Fruit fly (Drosophila melanogaster) whole organism, adult: ENCODE data around the gene CG10097.

Experiments used
- CG11617 ChIP-seq: fragments of 200-800 bp; sonication (Bioruptor generic); optimal IDR thresholded peaks from 2 replicates; lab custom pipeline; 2017; ENCODE audit warnings: mild to moderate bottlenecking, missing biosample characterization, missing genetic modification reagents, missing genetic modification characterization
- CG12768 ChIP-seq: fragments of 200-800 bp; sonication (Bioruptor generic); optimal IDR thresholded peaks from 2 replicates; lab custom pipeline; 2017; ENCODE audit warnings: missing biosample characterization, missing genetic modification characterization, mild to moderate bottlenecking, moderate library complexity, missing genetic modification reagents
- CG14711 ChIP-seq: fragments of 200-800 bp; sonication (Bioruptor generic); optimal IDR thresholded peaks from 2 replicates; lab custom pipeline; 2018; ENCODE audit warnings: missing biosample characterization, mild to moderate bottlenecking, missing genetic modification characterization, moderate library complexity
- CG1620 ChIP-seq: fragments of 200-800 bp; sonication (Bioruptor generic); optimal IDR thresholded peaks from 2 replicates; lab custom pipeline; 2016; ENCODE audit warnings: missing biosample characterization, missing genetic modification characterization
- CG33017 ChIP-seq: fragments of 200-800 bp; sonication (Bioruptor generic); optimal IDR thresholded peaks from 2 replicates; lab custom pipeline; 2018; ENCODE audit warnings: missing biosample characterization, mild to moderate bottlenecking, missing genetic modification characterization, moderate library complexity
- CG5204 ChIP-seq: fragments of 200-800 bp; sonication (Bioruptor generic); optimal IDR thresholded peaks from 2 replicates; lab custom pipeline; 2016; ENCODE audit warnings: missing biosample characterization, missing genetic modification characterization
- CG7045 ChIP-seq: fragments of 200-800 bp; sonication (Bioruptor generic); optimal IDR thresholded peaks from 2 replicates; lab custom pipeline; 2017; ENCODE audit warnings: missing biosample characterization, mild to moderate bottlenecking, missing genetic modification characterization
- CG7101 ChIP-seq: fragments of 200-800 bp; sonication (Bioruptor generic); optimal IDR thresholded peaks from 2 replicates; lab custom pipeline; 2018; ENCODE audit warnings: missing biosample characterization, mild to moderate bottlenecking, missing genetic modification characterization, moderate library complexity
- Clk ChIP-seq: fragments of 200-800 bp; sonication (Bioruptor generic); optimal IDR thresholded peaks from 2 replicates; lab custom pipeline; 2017; ENCODE audit warnings: missing biosample characterization, missing genetic modification characterization
- Crg-1 ChIP-seq: fragments of 200-800 bp; sonication (Bioruptor generic); optimal IDR thresholded peaks from 2 replicates; lab custom pipeline; 2016; ENCODE audit warnings: missing biosample characterization, missing genetic modification characterization
- Hr96 ChIP-seq: fragments of 200-800 bp; sonication (Bioruptor generic); optimal IDR thresholded peaks from 2 replicates; lab custom pipeline; 2016; ENCODE audit warnings: missing biosample characterization, missing genetic modification characterization
- Mnt ChIP-seq: fragments of 200-800 bp; sonication (Bioruptor generic); optimal IDR thresholded peaks from 2 replicates; lab custom pipeline; 2016; ENCODE audit warnings: missing biosample characterization, mild to moderate bottlenecking, missing genetic modification characterization
- bab1 ChIP-seq: fragments of 200-800 bp; sonication (Bioruptor generic); optimal IDR thresholded peaks from 3 replicates; lab custom pipeline; 2019; ENCODE audit warnings: missing biosample characterization, mild to moderate bottlenecking, missing genetic modification characterization, moderate library complexity
- cic ChIP-seq: fragments of 200-800 bp; sonication (Bioruptor generic); optimal IDR thresholded peaks from 2 replicates; lab custom pipeline; 2017; ENCODE audit warnings: missing biosample characterization, mild to moderate bottlenecking, missing genetic modification characterization, moderate library complexity
- cnc ChIP-seq, 2 experiments: fragments of >200 bp; optimal IDR thresholded peaks; 2 replicates each; lab custom pipeline; 2017
- kay ChIP-seq: fragments of 200-800 bp; sonication (Bioruptor generic); peaks from one replicate; lab custom pipeline; 2016; ENCODE audit warnings: missing biosample characterization, missing genetic modification characterization, borderline replicate concordance
- ovo ChIP-seq: fragments of 200-800 bp; sonication (Bioruptor generic); optimal IDR thresholded peaks from 2 replicates; lab custom pipeline; 2016; ENCODE audit warnings: missing biosample characterization, missing genetic modification characterization
- pad ChIP-seq: fragments of 200-800 bp; sonication (Bioruptor generic); optimal IDR thresholded peaks from 3 replicates; lab custom pipeline; 2017; ENCODE audit warnings: missing biosample characterization, missing genetic modification characterization, mild to moderate bottlenecking, moderate library complexity, missing genetic modification reagents
- tj ChIP-seq: fragments of 200-800 bp; sonication (Bioruptor generic); optimal IDR thresholded peaks from 3 replicates; lab custom pipeline; 2017; ENCODE audit warnings: missing biosample characterization, mild to moderate bottlenecking, missing genetic modification characterization, moderate library complexity
- toe ChIP-seq: fragments of 200-800 bp; sonication (Bioruptor generic); optimal IDR thresholded peaks from 2 replicates; lab custom pipeline; 2016; ENCODE audit warnings: missing biosample characterization, missing genetic modification characterization

CG10097 gene

DNA sequence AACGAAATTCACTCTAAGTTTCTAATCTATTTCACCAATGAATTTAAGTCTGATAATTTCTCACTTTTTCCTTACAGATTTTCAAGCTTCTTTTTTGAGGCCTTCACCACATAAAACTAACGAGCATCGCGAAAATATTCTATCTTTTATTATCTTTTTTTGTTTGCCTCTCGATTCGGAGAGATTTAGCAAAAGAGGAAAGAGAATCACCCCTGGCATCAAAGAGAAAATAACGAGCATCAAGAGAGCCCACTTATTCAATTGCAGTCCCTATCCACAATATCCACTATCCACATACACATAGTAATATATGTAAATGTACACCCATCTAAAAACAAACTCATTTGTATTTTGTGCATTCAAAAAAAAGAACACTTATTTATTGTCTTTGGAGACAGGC is 28.3 kb downstream of the CG10097 start, which contains the start of gene GstD9:
Gene GstD9, minus strand, starts transcription at position 101 of the 400 bp plus-strand sequence.
- TF ChIP-seq Clk (GFP tag; lab: Kevin White, UChicago) (no peak), CG5204 (no peak), CG14711 (no peak), Mnt (GFP tag; lab: Kevin White, UChicago) (no peak), CG11617 (GFP tag; lab: Kevin White, UChicago) (no peak), CG33017 (tag; lab: Kevin White, UChicago) (no peak), bab1 (GFP tag; lab: Kevin White, UChicago) (no peak), cnc (optimal IDR thresholded peaks at IDR 0.05; lab: Kevin White, UChicago) (no peak), toe (no peak), CG1620 (GFP tag; lab: Kevin White, UChicago) (no peak), kay (GFP tag; lab: Kevin White, UChicago) (no peak), pad (GFP tag; lab: Kevin White, UChicago) (no peak), Hr96 (no peak), CG7045 (GFP tag; lab: Kevin White, UChicago) (no peak)

- TF ChIP-seq cic (GFP tag; lab: Kevin White, UChicago): peak; percentile 26
- TF ChIP-seq tj: no peak
- peak; percentile 8 for TF ChIP-seq kay (GFP tag; lab: Kevin White, UChicago)
Measured at dm6 chr3R:12365887-12366286, 29.9 kb downstream of the CG10097 start.

- TF ChIP-seq pad (GFP tag; lab: Kevin White, UChicago) (no peak), CG11617 (GFP tag; lab: Kevin White, UChicago) (no peak), cic (GFP tag; lab: Kevin White, UChicago) (no peak), ovo (GFP tag; lab: Kevin White, UChicago) (no peak), bab1 (GFP tag; lab: Kevin White, UChicago) (no peak), CG7101 (no peak), Clk (GFP tag; lab: Kevin White, UChicago) (no peak), CG7045 (GFP tag; lab: Kevin White, UChicago) (no peak), Crg-1 (GFP tag; lab: Kevin White, UChicago) (no peak), CG14711 (no peak), CG1620 (GFP tag; lab: Kevin White, UChicago) (no peak), Mnt (GFP tag; lab: Kevin White, UChicago) (no peak), CG5204 (no peak), CG12768 (GFP tag; lab: Kevin White, UChicago) (no peak), Hr96 (no peak), kay (GFP tag; lab: Kevin White, UChicago) (no peak), toe (no peak), CG33017 (tag; lab: Kevin White, UChicago) (no peak), tj (no peak)
Measured at dm6 chr3R:12365264-12365840, 30.4 kb downstream of the CG10097 start, which contains the start of gene GstD10. Gene GstD10, minus strand, starts transcription at chr3R:12365735.

dm6 chr3R:12364580-12364979 is 31.2 kb downstream of the CG10097 start, which contains the start of gene Tim17a1:
Gene Tim17a1, minus strand, starts transcription at chr3R:12364680.
- TF ChIP-seq toe (no peak), CG1620 (GFP tag; lab: Kevin White, UChicago) (no peak), CG7045 (GFP tag; lab: Kevin White, UChicago) (no peak), CG14711 (no peak), Clk (GFP tag; lab: Kevin White, UChicago) (no peak), cnc (optimal IDR thresholded peaks at IDR 0.05; lab: Kevin White, UChicago) (no peak)

DNA sequence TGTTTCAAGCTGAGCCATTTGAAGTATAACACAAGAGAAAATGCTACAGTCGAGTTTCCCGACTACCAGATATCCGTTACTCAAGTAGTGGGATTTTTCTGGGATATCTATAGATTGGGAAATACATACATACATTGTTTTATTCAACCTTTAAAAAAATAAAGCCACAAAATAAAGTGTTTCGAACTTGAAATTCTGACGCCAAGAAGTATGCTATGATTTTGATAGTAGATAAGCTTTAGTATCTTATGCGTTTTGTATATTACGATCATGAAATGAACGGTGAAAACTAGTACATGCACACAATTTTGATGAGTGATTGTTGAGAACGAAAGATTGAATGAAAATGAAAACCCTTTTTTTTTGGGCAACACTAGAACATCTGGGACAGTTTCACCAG is 32.2 kb downstream of the CG10097 start:
- no peak for TF ChIP-seq toe
- no peak for TF ChIP-seq cic (GFP tag; lab: Kevin White, UChicago)
- TF ChIP-seq bab1 (GFP tag; lab: Kevin White, UChicago): peak; percentile 16

- TF ChIP-seq toe (no peak), Mnt (GFP tag; lab: Kevin White, UChicago) (no peak), kay (GFP tag; lab: Kevin White, UChicago) (no peak), CG1620 (GFP tag; lab: Kevin White, UChicago) (no peak), CG14711 (no peak), Clk (GFP tag; lab: Kevin White, UChicago) (no peak), cic (GFP tag; lab: Kevin White, UChicago) (no peak), CG7101 (no peak), Crg-1 (GFP tag; lab: Kevin White, UChicago) (no peak), CG33017 (tag; lab: Kevin White, UChicago) (no peak), tj (no peak), cnc (optimal IDR thresholded peaks at IDR 0.05; lab: Kevin White, UChicago) (no peak), ovo (GFP tag; lab: Kevin White, UChicago) (no peak), CG12768 (GFP tag; lab: Kevin White, UChicago) (no peak), CG7045 (GFP tag; lab: Kevin White, UChicago) (no peak), pad (GFP tag; lab: Kevin White, UChicago) (no peak), bab1 (GFP tag; lab: Kevin White, UChicago) (no peak), Hr96 (no peak)
Measured at dm6 chr3R:12361962-12362497, 33.8 kb downstream of the CG10097 start.

DNA sequence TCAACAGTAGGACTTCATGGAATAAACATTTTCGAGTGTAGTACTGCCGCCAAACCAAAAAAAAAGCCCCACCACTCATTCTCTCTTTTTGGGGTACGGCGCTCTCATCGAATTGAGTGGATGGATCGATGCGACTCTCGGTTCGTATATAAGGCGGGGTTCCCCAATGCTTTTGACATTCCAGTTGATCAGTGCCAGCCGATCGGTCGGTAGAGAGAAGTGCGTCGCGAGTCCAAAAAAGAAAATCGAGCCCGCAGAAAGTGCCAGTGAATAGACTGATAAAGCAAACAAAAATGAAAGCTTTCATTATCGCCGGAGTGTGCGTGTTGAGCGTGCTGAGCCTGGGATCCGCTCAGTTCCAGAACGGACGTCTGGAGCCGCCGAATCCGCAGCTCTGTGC is 35.9 kb downstream of the CG10097 start, which contains the start of gene CG4115:
Gene CG4115, plus strand, starts transcription at position 172 of the 400 bp plus-strand sequence.
- TF ChIP-seq tj (no peak), ovo (GFP tag; lab: Kevin White, UChicago) (no peak), CG7101 (no peak), pad (GFP tag; lab: Kevin White, UChicago) (no peak), Clk (GFP tag; lab: Kevin White, UChicago) (no peak), CG14711 (no peak), Crg-1 (GFP tag; lab: Kevin White, UChicago) (no peak), CG12768 (GFP tag; lab: Kevin White, UChicago) (no peak)
